Fruit fly (Drosophila melanogaster): ENCODE measurements around the gene CG7300.

CG7300 gene

DNA sequence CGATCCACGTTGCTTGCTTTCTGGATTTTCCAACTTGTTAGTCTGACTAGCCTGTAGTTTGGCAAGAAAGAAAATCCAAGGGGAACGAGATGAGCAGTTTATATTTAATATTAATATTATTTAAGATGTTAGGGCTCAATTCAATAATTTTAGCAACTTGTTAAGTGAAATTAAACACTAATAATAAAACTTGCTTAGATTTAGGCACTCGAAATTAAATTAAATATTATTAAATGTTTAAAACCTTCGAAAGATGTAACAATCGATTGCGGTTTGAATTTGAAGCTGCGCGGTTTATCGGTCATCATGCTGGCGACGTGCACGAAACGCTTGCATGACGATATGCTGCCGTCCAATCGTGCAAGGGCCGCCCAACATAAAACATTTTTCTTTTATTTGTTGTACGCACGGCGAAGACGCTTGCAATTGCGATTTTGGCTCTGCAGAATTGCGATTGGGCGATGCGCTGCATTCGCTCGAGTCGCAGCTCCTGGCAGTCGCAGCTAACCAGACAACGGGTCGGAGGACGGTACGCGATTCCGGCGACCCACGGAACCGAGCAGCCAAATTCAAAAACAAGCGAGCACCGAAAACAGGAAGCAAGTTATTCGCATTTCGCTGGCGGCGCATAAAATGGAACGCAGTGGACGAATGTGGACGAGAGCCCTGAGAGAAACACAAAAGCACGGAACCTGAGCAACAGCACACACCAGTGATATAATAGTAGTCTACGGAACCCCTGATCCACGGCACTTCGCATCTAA, 39.3 kb upstream of the CG7300 start, which contains the start of the genes Vha16-5 and CG12299 (continued):
- peak; percentile 73 for TF ChIP-seq gsb (GFP tag; IDR thresholded peaks at IDR 0.05)
- TF ChIP-seq CG11398 (GFP tag; optimal IDR thresholded peaks at IDR 0.05): peak; percentile 79
- no peak for TF ChIP-seq prd (optimal IDR thresholded peaks at IDR 0.05)
- TF ChIP-seq prd (GFP tag; IDR thresholded peaks at IDR 0.05): peak; percentile 95
- peak; percentile 70 for TF ChIP-seq CG14667 (GFP tag; IDR thresholded peaks at IDR 0.05)
- no peak for TF ChIP-seq Nf-YB (GFP tag; optimal IDR thresholded peaks at IDR 0.05)
- no peak for TF ChIP-seq Deaf1 (tag; optimal IDR thresholded peaks at IDR 0.05)
- peak; percentile 93 for TF ChIP-seq HLH54F (GFP tag; optimal IDR thresholded peaks at IDR 0.05)
- peak; percentile 88 for TF ChIP-seq repo (GFP tag; optimal IDR thresholded peaks at IDR 0.05)
- peak; percentile 77 for TF ChIP-seq wor (GFP tag; IDR thresholded peaks at IDR 0.05)
- TF ChIP-seq trh (GFP tag; optimal IDR thresholded peaks at IDR 0.05): peak; percentile 50
- TF ChIP-seq YL-1 (GFP tag; optimal IDR thresholded peaks at IDR 0.05): no peak
- TF ChIP-seq CG12236 (GFP tag; optimal IDR thresholded peaks at IDR 0.05): peak; percentile 56
- TF ChIP-seq vvl (GFP tag; IDR thresholded peaks at IDR 0.05): peak; percentile 95
- peak; percentile 45 for TF ChIP-seq Usf (GFP tag; optimal IDR thresholded peaks at IDR 0.05)
- peak; percentile 88 for TF ChIP-seq CG15696 (tag; optimal IDR thresholded peaks at IDR 0.05)
- TF ChIP-seq Dbx (GFP tag; IDR thresholded peaks at IDR 0.05): peak; percentile 91
- peak; percentile 57 for TF ChIP-seq slou (GFP tag; optimal IDR thresholded peaks at IDR 0.05)
- no peak for TF ChIP-seq TFAM (GFP tag; optimal IDR thresholded peaks at IDR 0.05)
- peak; percentile 88 for TF ChIP-seq CG32772 (GFP tag; IDR thresholded peaks at IDR 0.05)
- TF ChIP-seq CG6683 (GFP tag; optimal IDR thresholded peaks at IDR 0.05): peak; percentile 21
- peak; percentile 92 for TF ChIP-seq ato (GFP tag; IDR thresholded peaks at IDR 0.05; ENCODE audit: partially characterized antibody)
- TF ChIP-seq ssp (GFP tag; IDR thresholded peaks at IDR 0.05): peak; percentile 76
- peak; percentile 93 for TF ChIP-seq ara (GFP tag; IDR thresholded peaks at IDR 0.05)
- TF ChIP-seq Mrtf (GFP tag; IDR thresholded peaks at IDR 0.05): peak; percentile 89
- peak; percentile 85 for TF ChIP-seq Bteb2 (GFP tag; optimal IDR thresholded peaks at IDR 0.05)
- TF ChIP-seq D (optimal IDR thresholded peaks at IDR 0.05): no peak
- no peak for TF ChIP-seq D (GFP tag; optimal IDR thresholded peaks at IDR 0.05)
- peak; percentile 86 for TF ChIP-seq ind (GFP tag; optimal IDR thresholded peaks at IDR 0.05)
- TF ChIP-seq CG9932 (GFP tag; IDR thresholded peaks at IDR 0.05): peak; percentile 95
- peak; percentile 64 for TF ChIP-seq dimm (GFP tag; IDR thresholded peaks at IDR 0.05)
- TF ChIP-seq fd102C (GFP tag; optimal IDR thresholded peaks at IDR 0.05): no peak
- TF ChIP-seq CG34376 (GFP tag; optimal IDR thresholded peaks at IDR 0.05): peak; percentile 44
- TF ChIP-seq cad (GFP tag; optimal IDR thresholded peaks at IDR 0.05): no peak
- peak; percentile 34; the same call in 1 of the 2 replicates for TF ChIP-seq seq (GFP tag; IDR thresholded peaks at IDR 0.05)
- TF ChIP-seq ab (GFP tag; optimal IDR thresholded peaks at IDR 0.05): peak; percentile 87
- TF ChIP-seq bowl (GFP tag; IDR thresholded peaks at IDR 0.05): peak; percentile 82
- peak; percentile 85 for TF ChIP-seq tgo (GFP tag; IDR thresholded peaks at IDR 0.05)
- TF ChIP-seq chif (GFP tag; optimal IDR thresholded peaks at IDR 0.05): peak; percentile 80 to 85
- TF ChIP-seq H15 (GFP tag; IDR thresholded peaks at IDR 0.05): peak; percentile 96
- TF ChIP-seq bigmax (GFP tag; optimal IDR thresholded peaks at IDR 0.05): no peak
- TF ChIP-seq croc (GFP tag; conservative IDR thresholded peaks at IDR 0.05): peak; percentile 70; the same call in 2 of the 3 replicates
- TF ChIP-seq peb (GFP tag; IDR thresholded peaks at IDR 0.05): peak; percentile 82
- TF ChIP-seq CG31388 (GFP tag; optimal IDR thresholded peaks at IDR 0.05): peak; percentile 68
- peak; percentile 61 for TF ChIP-seq da (GFP tag; optimal IDR thresholded peaks at IDR 0.05)
- TF ChIP-seq CG11093 (GFP tag; IDR thresholded peaks at IDR 0.05): 0 out of 3 replicates have a peak, but pooled peaks have one; percentile 32
- peak; percentile 86 for TF ChIP-seq CG7963 (GFP tag; IDR thresholded peaks at IDR 0.05; ENCODE audit: partially characterized antibody)
- TF ChIP-seq unc-4 (GFP tag; IDR thresholded peaks at IDR 0.05; ENCODE audit: partially characterized antibody): peak; percentile 69
- peak; percentile 83 for TF ChIP-seq PHDP (tag; optimal IDR thresholded peaks at IDR 0.05)
- no peak for TF ChIP-seq Vsx1 (GFP tag; optimal IDR thresholded peaks at IDR 0.05)
- no peak for TF ChIP-seq CG7745 (tag; optimal IDR thresholded peaks at IDR 0.05)
